Fruit fly (Drosophila melanogaster) whole organism, embryonic: Measurements from ENCODE around the gene Pop5.
A peak's percentile ranks its signal among the peaks of the same experiment; 100 is the strongest.

Source experiments
- Abd-B ChIP-seq: fragments of 200-800 bp; sonication (Bioruptor generic); optimal IDR thresholded peaks from 2 replicates; lab custom pipeline; 2018; ENCODE audit warnings: missing biosample characterization, mild to moderate bottlenecking, missing genetic modification characterization, moderate library complexity
- CG10147 ChIP-seq: fragments of 200-800 bp; sonication (Bioruptor generic); optimal IDR thresholded peaks from 2 replicates; lab custom pipeline; 2019; ENCODE audit warnings: missing biosample characterization, mild to moderate bottlenecking, missing genetic modification characterization, moderate library complexity
- CG10366 ChIP-seq: fragments of 200-800 bp; sonication (Bioruptor generic); IDR thresholded peaks from 2 replicates; pipeline ENCODE4 v1.3.6; 2022; ENCODE audit warnings: missing biosample characterization, missing genetic modification characterization
- CG10431 ChIP-seq: fragments of 200-800 bp; sonication (Bioruptor generic); optimal IDR thresholded peaks from 3 replicates; lab custom pipeline; 2018; ENCODE audit warnings: missing biosample characterization, mild to moderate bottlenecking, missing genetic modification characterization
- CG12219 ChIP-seq: fragments of 200-800 bp; sonication (Bioruptor generic); optimal IDR thresholded peaks from 3 replicates; lab custom pipeline; 2018; ENCODE audit warnings: missing biosample characterization, mild to moderate bottlenecking, missing genetic modification characterization
- CG12942 ChIP-seq: fragments of 200-800 bp; sonication (Bioruptor generic); optimal IDR thresholded peaks from 3 replicates; lab custom pipeline; 2016; ENCODE audit warnings: missing biosample characterization, missing genetic modification characterization
- CG1603 ChIP-seq: fragments of 200-800 bp; sonication (Bioruptor generic); optimal IDR thresholded peaks from 2 replicates; lab custom pipeline; 2019; ENCODE audit warnings: missing biosample characterization, mild to moderate bottlenecking, missing genetic modification characterization, moderate library complexity
- CG16813 ChIP-seq: fragments of 200-800 bp; sonication (Bioruptor generic); IDR thresholded peaks from 3 replicates; pipeline ENCODE4 v1.3.6; 2022; ENCODE audit warnings: missing biosample characterization, missing genetic modification characterization; ENCODE audit not compliant: partially characterized antibody
- CG18011 ChIP-seq: fragments of 200-800 bp; sonication (Bioruptor generic); optimal IDR thresholded peaks from 2 replicates; lab custom pipeline; 2017; ENCODE audit warnings: missing biosample characterization, missing genetic modification characterization, mild to moderate bottlenecking, moderate library complexity, missing genotype
- CG33557 ChIP-seq: fragments of 200-800 bp; sonication (Bioruptor generic); optimal IDR thresholded peaks from 2 replicates; lab custom pipeline; 2019; ENCODE audit warnings: missing biosample characterization, mild to moderate bottlenecking, missing genetic modification characterization, moderate library complexity
- CG3847 ChIP-seq: fragments of 200-800 bp; sonication (Bioruptor generic); IDR thresholded peaks from 2 replicates; pipeline ENCODE4 v1.3.6; 2022; ENCODE audit warnings: missing biosample characterization, missing genetic modification characterization
- CG43689 ChIP-seq: fragments of 200-800 bp; sonication (Bioruptor generic); IDR thresholded peaks from 2 replicates; pipeline ENCODE4 v1.3.6; 2022; ENCODE audit warnings: missing biosample characterization, missing genetic modification characterization
- CG4617 ChIP-seq: fragments of 200-800 bp; sonication (Bioruptor generic); optimal IDR thresholded peaks from 3 replicates; lab custom pipeline; 2016; ENCODE audit warnings: missing biosample characterization, missing genetic modification characterization, borderline replicate concordance
- CG8944 ChIP-seq: fragments of 200-800 bp; sonication (Bioruptor generic); optimal IDR thresholded peaks from 3 replicates; lab custom pipeline; 2016; ENCODE audit warnings: missing biosample characterization, missing genetic modification characterization
- CG9876 ChIP-seq: fragments of 200-800 bp; sonication (Bioruptor generic); optimal IDR thresholded peaks from 2 replicates; lab custom pipeline; 2016; ENCODE audit warnings: missing biosample characterization, missing genetic modification characterization
- CrebB ChIP-seq: fragments of 200-800 bp; sonication (Bioruptor generic); optimal IDR thresholded peaks from 3 replicates; lab custom pipeline; 2018; ENCODE audit warnings: missing biosample characterization, mild to moderate bottlenecking, missing genetic modification characterization
- Dad ChIP-seq: fragments of 200-800 bp; sonication (Bioruptor generic); optimal IDR thresholded peaks from 3 replicates; lab custom pipeline; 2016; ENCODE audit warnings: missing biosample characterization, missing genetic modification characterization
- Dbx ChIP-seq: fragments of 200-800 bp; sonication (Bioruptor generic); IDR thresholded peaks from 3 replicates; pipeline ENCODE4 v1.3.6; 2022; ENCODE audit warnings: missing biosample characterization, missing genetic modification characterization
- Dll ChIP-seq: fragments of 200-800 bp; sonication (Bioruptor generic); IDR thresholded peaks from 4 replicates; pipeline ENCODE4 v1.3.6; 2022; ENCODE audit warnings: missing biosample characterization, missing genetic modification characterization; ENCODE audit not compliant: partially characterized antibody
- Dp ChIP-seq: fragments of 200-800 bp; sonication (Bioruptor generic); optimal IDR thresholded peaks from 2 replicates; lab custom pipeline; 2018; ENCODE audit warnings: missing biosample characterization, mild to moderate bottlenecking, missing genetic modification characterization, moderate library complexity
- Drgx ChIP-seq: fragments of 200-800 bp; sonication (Bioruptor generic); IDR thresholded peaks from 2 replicates; pipeline ENCODE4 v1.3.6; 2022; ENCODE audit warnings: missing biosample characterization, missing genetic modification characterization
- Eip74EF ChIP-seq, 2 experiments: fragments of 200-800 bp in 1 of 2; fragments of >200 bp in 1 of 2; sonication (Bioruptor generic) in 1 of 2; optimal IDR thresholded peaks; 2 replicates each; lab custom pipeline; 2017 to 2019; ENCODE audit warnings: missing biosample characterization in 2 of 2, missing genetic modification characterization in 2 of 2, mild to moderate bottlenecking in 1 of 2, moderate library complexity in 1 of 2
- Hr3 ChIP-seq: fragments of 200-800 bp; sonication (Bioruptor generic); optimal IDR thresholded peaks from 3 replicates; lab custom pipeline; 2016; ENCODE audit warnings: missing biosample characterization, missing genetic modification characterization
- Lhr ChIP-seq: fragments of 200-800 bp; sonication (Bioruptor generic); optimal IDR thresholded peaks from 3 replicates; lab custom pipeline; 2017; ENCODE audit warnings: mild to moderate bottlenecking, missing biosample characterization, missing genetic modification reagents, missing genetic modification characterization
- MBD-R2 ChIP-seq: fragments of 200-800 bp; sonication (Bioruptor generic); IDR thresholded peaks from 2 replicates; pipeline ENCODE4 v1.3.6; 2022; ENCODE audit warnings: missing biosample characterization, missing genetic modification characterization
- Ravus ChIP-seq: fragments of 200-800 bp; sonication (Bioruptor generic); IDR thresholded peaks from 2 replicates; pipeline ENCODE4 v1.3.6; 2022; ENCODE audit warnings: missing biosample characterization, missing genetic modification characterization
- Sin3A ChIP-seq: fragments of >200 bp; optimal IDR thresholded peaks from 2 replicates; lab custom pipeline; 2018
- Sry-δ ChIP-seq: fragments of 200-800 bp; sonication (Bioruptor generic); optimal IDR thresholded peaks from 2 replicates; lab custom pipeline; 2016; ENCODE audit warnings: missing biosample characterization, missing genetic modification characterization
- YL-1 ChIP-seq: fragments of 200-800 bp; sonication (Bioruptor generic); optimal IDR thresholded peaks from 3 replicates; lab custom pipeline; 2017; ENCODE audit warnings: missing biosample characterization, mild to moderate bottlenecking, missing genetic modification characterization
- ab ChIP-seq: fragments of 200-800 bp; sonication (Bioruptor generic); optimal IDR thresholded peaks from 2 replicates; lab custom pipeline; 2016; ENCODE audit warnings: missing biosample characterization, missing genetic modification characterization
- bab2 ChIP-seq: fragments of 200-800 bp; sonication (Bioruptor generic); optimal IDR thresholded peaks from 2 replicates; lab custom pipeline; 2016; ENCODE audit warnings: missing biosample characterization, missing genetic modification characterization
- chm ChIP-seq: fragments of 200-800 bp; sonication (Bioruptor generic); IDR thresholded peaks from 2 replicates; pipeline ENCODE4 v1.3.6; 2022; ENCODE audit warnings: missing biosample characterization, missing genetic modification characterization
- dmrt11E ChIP-seq: fragments of 200-800 bp; sonication (Bioruptor generic); optimal IDR thresholded peaks from 3 replicates; lab custom pipeline; 2018; ENCODE audit warnings: missing biosample characterization, mild to moderate bottlenecking, missing genetic modification characterization, moderate library complexity
- en ChIP-seq: fragments of 200-800 bp; sonication (Bioruptor generic); optimal IDR thresholded peaks from 2 replicates; lab custom pipeline; 2016; ENCODE audit warnings: missing biosample characterization, missing genetic modification characterization
- fd3F ChIP-seq: fragments of 200-800 bp; sonication (Bioruptor generic); optimal IDR thresholded peaks from 2 replicates; lab custom pipeline; 2018; ENCODE audit warnings: missing biosample characterization, mild to moderate bottlenecking, missing genetic modification characterization, moderate library complexity
- fd64A ChIP-seq: fragments of 200-800 bp; sonication (Bioruptor generic); optimal IDR thresholded peaks from 3 replicates; lab custom pipeline; 2018; ENCODE audit warnings: missing biosample characterization, mild to moderate bottlenecking, missing genetic modification characterization
- gfzf ChIP-seq: fragments of 200-800 bp; sonication (Bioruptor generic); optimal IDR thresholded peaks from 2 replicates; lab custom pipeline; 2016; ENCODE audit warnings: missing biosample characterization, mild to moderate bottlenecking, missing genetic modification characterization, moderate library complexity
- grau ChIP-seq: fragments of 200-800 bp; optimal IDR thresholded peaks from 3 replicates; lab custom pipeline; 2019; ENCODE audit warnings: missing biosample characterization, mild to moderate bottlenecking, missing genetic modification characterization, moderate library complexity
- ind ChIP-seq: fragments of 200-800 bp; sonication (Bioruptor generic); optimal IDR thresholded peaks from 3 replicates; lab custom pipeline; 2016; ENCODE audit warnings: missing biosample characterization, missing genetic modification characterization
- lmd ChIP-seq: fragments of 200-800 bp; sonication (Bioruptor generic); IDR thresholded peaks from 2 replicates; pipeline ENCODE4 v1.3.6; 2022; ENCODE audit warnings: missing biosample characterization, missing genetic modification characterization
- lola ChIP-seq, 3 experiments: fragments of >200 bp in 2 of 3; fragments of 200-800 bp in 1 of 3; sonication (Bioruptor generic) in 1 of 3; optimal IDR thresholded peaks; 2 replicates each; lab custom pipeline; 2017 to 2019; ENCODE audit warnings: missing biosample characterization in 3 of 3, missing genetic modification characterization in 3 of 3, mild to moderate bottlenecking in 1 of 3, moderate library complexity in 1 of 3
- onecut ChIP-seq: fragments of 200-800 bp; sonication (Bioruptor generic); IDR thresholded peaks from 2 replicates; pipeline ENCODE4 v1.3.6; 2022; ENCODE audit warnings: missing biosample characterization, missing genetic modification characterization
- pho ChIP-seq: fragments of 200-800 bp; sonication (Bioruptor generic); optimal IDR thresholded peaks from 2 replicates; lab custom pipeline; 2016; ENCODE audit warnings: missing biosample characterization, missing genetic modification characterization
- phol ChIP-seq: fragments of 200-800 bp; sonication (Bioruptor generic); optimal IDR thresholded peaks from 3 replicates; lab custom pipeline; 2018; ENCODE audit warnings: missing biosample characterization, mild to moderate bottlenecking, missing genetic modification characterization, moderate library complexity
- pnt ChIP-seq: fragments of 200-800 bp; sonication (Bioruptor generic); optimal IDR thresholded peaks from 3 replicates; lab custom pipeline; 2016; ENCODE audit warnings: missing biosample characterization, missing genetic modification characterization
- ro ChIP-seq: fragments of 200-800 bp; sonication (Bioruptor generic); IDR thresholded peaks from 2 replicates; pipeline ENCODE4 v1.3.6; 2022; ENCODE audit warnings: missing biosample characterization, missing genetic modification characterization
- shn ChIP-seq: fragments of 200-800 bp; sonication (Bioruptor generic); optimal IDR thresholded peaks from 3 replicates; lab custom pipeline; 2016; ENCODE audit warnings: missing biosample characterization, missing genetic modification characterization
- ssp ChIP-seq: fragments of 200-800 bp; sonication (Bioruptor generic); IDR thresholded peaks from 2 replicates; pipeline ENCODE4 v1.3.6; 2022; ENCODE audit warnings: missing biosample characterization, missing genetic modification characterization

Gene Pop5

DNA sequence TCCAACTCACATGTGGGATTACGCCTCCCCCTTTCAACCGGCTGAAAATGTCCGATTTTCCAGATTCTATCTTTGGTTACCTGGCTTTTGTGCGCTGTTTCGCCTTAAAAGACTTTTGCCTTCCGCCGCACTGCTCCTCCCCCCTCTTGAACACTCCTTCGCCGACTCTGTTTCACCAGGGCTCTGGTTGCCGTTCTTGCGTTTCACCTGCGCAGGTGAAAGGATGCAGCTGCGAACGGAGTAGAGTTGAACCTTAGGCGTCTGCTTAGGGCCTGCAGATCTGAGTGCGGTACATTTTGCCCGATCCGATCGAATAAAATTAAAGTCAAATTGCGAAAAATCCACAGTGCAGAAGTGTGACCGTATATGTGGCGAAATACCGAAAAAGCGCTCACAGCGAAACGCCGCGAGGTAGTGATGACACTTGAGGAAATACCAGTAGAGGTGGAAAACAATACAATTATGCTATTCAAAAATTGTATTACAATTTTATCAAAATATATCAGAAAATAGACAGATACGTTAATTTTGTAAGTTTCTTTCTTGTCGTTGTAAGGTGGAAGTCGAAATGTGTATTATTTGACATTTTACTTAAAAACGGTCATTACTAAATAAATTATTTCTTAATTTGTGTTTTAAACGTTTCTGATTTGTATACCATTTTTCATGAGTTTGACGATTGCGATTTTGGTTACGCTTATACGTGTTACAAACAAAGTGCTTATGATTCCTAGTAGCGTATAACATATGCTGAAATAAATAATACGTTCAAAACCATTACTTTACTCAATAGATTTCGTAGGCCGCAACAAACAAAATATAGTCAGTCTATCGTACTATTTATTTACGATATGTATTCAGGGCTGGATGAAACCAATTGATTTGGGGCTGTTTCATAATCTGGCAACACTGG lies 28.9 kb downstream of the Pop5 start, which contains the start of the genes CG6664 and CG7728 (continued):
- TF ChIP-seq fd3F (peak; percentile 6), ssp (GFP tag; lab: Robert Waterston, UW) (peak; percentile 46), ind (GFP tag; lab: Kevin White, UChicago) (peak; percentile 45), YL-1 (GFP tag; lab: Kevin White, UChicago) (peak; percentile 32), pho (GFP tag; lab: Kevin White, UChicago) (peak; percentile 53), chm (GFP tag; lab: Robert Waterston, UW) (peak; percentile 57; the same call in 1 of the 2 replicates), CG18011 (GFP tag; lab: Kevin White, UChicago) (peak; percentile 1), CG12942 (GFP tag; lab: Kevin White, UChicago) (peak; percentile 40), Sry-δ (GFP tag; lab: Kevin White, UChicago) (peak; percentile 89), bab2 (GFP tag; lab: Kevin White, UChicago) (peak; percentile 38), Dad (peak; percentile 5), CG4617 (peak; percentile 87), CG10431 (GFP tag; lab: Kevin White, UChicago) (peak; percentile 4), CG43689 (no peak), ro (GFP tag; lab: Robert Waterston, UW) (no peak), Drgx (GFP tag; lab: Robert Waterston, UW) (peak; percentile 38), Dbx (GFP tag; lab: Robert Waterston, UW) (peak; percentile 54; the same call in 2 of the 3 replicates), CrebB (tag; lab: Kevin White, UChicago) (no peak), phol (peak; percentile 58), CG10147 (GFP tag; lab: Kevin White, UChicago) (no peak), CG8944 (GFP tag; lab: Kevin White, UChicago) (peak; percentile 42), ab (peak; percentile 9), CG10366 (peak; percentile 52), shn (GFP tag; lab: Kevin White, UChicago) (peak; percentile 34), lola (GFP tag; optimal IDR thresholded peaks at IDR 0.05; lab: Kevin White, UChicago) (peak in 1 of 3 experiments; percentile 66), CG1603 (peak; percentile 61), fd64A (no peak), lmd (peak; percentile 21; the same call in 1 of the 2 replicates), pnt (GFP tag; lab: Kevin White, UChicago) (peak; percentile 25), CG3847 (GFP tag; lab: Robert Waterston, UW) (peak; percentile 52), Abd-B (peak; percentile 40), dmrt11E (tag; lab: Kevin White, UChicago) (peak; percentile 57), CG9876 (GFP tag; lab: Kevin White, UChicago) (peak; percentile 15), Dll (peak; percentile 69; the same call in 3 of the 4 replicates), en (GFP tag; lab: Kevin White, UChicago) (no peak), Ravus (GFP tag; lab: Robert Waterston, UW) (no peak), onecut (peak; percentile 17; the same call in 1 of the 2 replicates), Hr3 (GFP tag; lab: Kevin White, UChicago) (peak; percentile 9), Eip74EF (GFP tag; optimal IDR thresholded peaks at IDR 0.05; lab: Kevin White, UChicago) (no peak), Dp (GFP tag; lab: Kevin White, UChicago) (peak; percentile 47), CG16813 (GFP tag; lab: Robert Waterston, UW) (peak; percentile 56; the same call in 2 of the 3 replicates), Sin3A (lab: Kevin White, UChicago) (peak; percentile 40), CG12219 (GFP tag; lab: Kevin White, UChicago) (no peak), grau (tag; lab: Kevin White, UChicago) (peak; percentile 49), gfzf (GFP tag; lab: Kevin White, UChicago) (peak; percentile 83), Lhr (GFP tag; lab: Kevin White, UChicago) (peak; percentile 40), MBD-R2 (GFP tag; lab: Robert Waterston, UW) (peak; percentile 79), CG33557 (peak; percentile 55)
